Fruit fly (Drosophila melanogaster) whole organism, adult: ENCODE data around the gene dcma.

Experiments
- CG11617 ChIP-seq: fragments of 200-800 bp; sonication (Bioruptor generic); optimal IDR thresholded peaks from 2 replicates; lab custom pipeline; 2017; ENCODE audit warnings: mild to moderate bottlenecking, missing biosample characterization, missing genetic modification reagents, missing genetic modification characterization
- CG12768 ChIP-seq: fragments of 200-800 bp; sonication (Bioruptor generic); optimal IDR thresholded peaks from 2 replicates; lab custom pipeline; 2017; ENCODE audit warnings: missing biosample characterization, missing genetic modification characterization, mild to moderate bottlenecking, moderate library complexity, missing genetic modification reagents
- CG1620 ChIP-seq: fragments of 200-800 bp; sonication (Bioruptor generic); optimal IDR thresholded peaks from 2 replicates; lab custom pipeline; 2016; ENCODE audit warnings: missing biosample characterization, missing genetic modification characterization
- CG33017 ChIP-seq: fragments of 200-800 bp; sonication (Bioruptor generic); optimal IDR thresholded peaks from 2 replicates; lab custom pipeline; 2018; ENCODE audit warnings: missing biosample characterization, mild to moderate bottlenecking, missing genetic modification characterization, moderate library complexity
- CG5204 ChIP-seq: fragments of 200-800 bp; sonication (Bioruptor generic); optimal IDR thresholded peaks from 2 replicates; lab custom pipeline; 2016; ENCODE audit warnings: missing biosample characterization, missing genetic modification characterization
- CG7045 ChIP-seq: fragments of 200-800 bp; sonication (Bioruptor generic); optimal IDR thresholded peaks from 2 replicates; lab custom pipeline; 2017; ENCODE audit warnings: missing biosample characterization, mild to moderate bottlenecking, missing genetic modification characterization
- CG7101 ChIP-seq: fragments of 200-800 bp; sonication (Bioruptor generic); optimal IDR thresholded peaks from 2 replicates; lab custom pipeline; 2018; ENCODE audit warnings: missing biosample characterization, mild to moderate bottlenecking, missing genetic modification characterization, moderate library complexity
- Crg-1 ChIP-seq: fragments of 200-800 bp; sonication (Bioruptor generic); optimal IDR thresholded peaks from 2 replicates; lab custom pipeline; 2016; ENCODE audit warnings: missing biosample characterization, missing genetic modification characterization
- Hr96 ChIP-seq: fragments of 200-800 bp; sonication (Bioruptor generic); optimal IDR thresholded peaks from 2 replicates; lab custom pipeline; 2016; ENCODE audit warnings: missing biosample characterization, missing genetic modification characterization
- Mnt ChIP-seq: fragments of 200-800 bp; sonication (Bioruptor generic); optimal IDR thresholded peaks from 2 replicates; lab custom pipeline; 2016; ENCODE audit warnings: missing biosample characterization, mild to moderate bottlenecking, missing genetic modification characterization
- cnc ChIP-seq, 2 experiments: fragments of >200 bp; optimal IDR thresholded peaks; 2 replicates each; lab custom pipeline; 2017
- pad ChIP-seq: fragments of 200-800 bp; sonication (Bioruptor generic); optimal IDR thresholded peaks from 3 replicates; lab custom pipeline; 2017; ENCODE audit warnings: missing biosample characterization, missing genetic modification characterization, mild to moderate bottlenecking, moderate library complexity, missing genetic modification reagents
- tj ChIP-seq: fragments of 200-800 bp; sonication (Bioruptor generic); optimal IDR thresholded peaks from 3 replicates; lab custom pipeline; 2017; ENCODE audit warnings: missing biosample characterization, mild to moderate bottlenecking, missing genetic modification characterization, moderate library complexity
- toe ChIP-seq: fragments of 200-800 bp; sonication (Bioruptor generic); optimal IDR thresholded peaks from 2 replicates; lab custom pipeline; 2016; ENCODE audit warnings: missing biosample characterization, missing genetic modification characterization

DNA sequence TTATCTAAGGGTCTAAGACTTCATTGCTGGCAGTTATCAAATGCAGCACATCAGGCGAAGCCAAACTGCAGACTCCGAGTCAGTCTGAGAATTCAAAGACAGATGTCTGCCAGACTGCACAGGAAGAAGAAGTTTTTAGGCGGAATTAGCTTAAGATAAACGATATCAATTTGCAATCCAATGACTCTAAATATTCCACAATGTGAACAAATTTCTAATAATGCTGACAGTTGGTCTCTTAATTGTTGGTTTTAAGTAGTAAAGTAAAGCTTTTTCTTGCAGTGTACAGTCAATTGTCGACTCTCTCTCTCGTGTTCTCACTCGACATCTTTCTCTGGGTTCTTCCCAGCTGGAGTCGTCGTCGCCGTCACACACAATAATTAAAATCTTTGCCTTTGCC, 45.7 kb upstream of the dcma start:
- no peak for TF ChIP-seq CG11617
- no peak for TF ChIP-seq Mnt (GFP tag; lab: Kevin White, UChicago)
- no peak for TF ChIP-seq CG33017 (tag; lab: Kevin White, UChicago)
- TF ChIP-seq Hr96 (GFP tag; lab: Kevin White, UChicago), result no peak
- no peak for TF ChIP-seq cnc (optimal IDR thresholded peaks at IDR 0.05; lab: Kevin White, UChicago)
- TF ChIP-seq CG5204 (GFP tag; lab: Kevin White, UChicago), result no peak
- no peak for TF ChIP-seq tj (GFP tag; lab: Kevin White, UChicago)
- TF ChIP-seq toe (GFP tag; lab: Kevin White, UChicago), result no peak
- no peak for TF ChIP-seq CG7101
- TF ChIP-seq CG1620 (GFP tag; lab: Kevin White, UChicago), result no peak
- no peak for TF ChIP-seq Crg-1 (GFP tag; lab: Kevin White, UChicago)
- TF ChIP-seq CG12768, result no peak
- no peak for TF ChIP-seq pad (GFP tag; lab: Kevin White, UChicago)
- no peak for TF ChIP-seq CG7045 (GFP tag; lab: Kevin White, UChicago)
